Worm (Caenorhabditis elegans): Measurements from ENCODE around the gene H05C05.2.

The H05C05.2 gene

DNA sequence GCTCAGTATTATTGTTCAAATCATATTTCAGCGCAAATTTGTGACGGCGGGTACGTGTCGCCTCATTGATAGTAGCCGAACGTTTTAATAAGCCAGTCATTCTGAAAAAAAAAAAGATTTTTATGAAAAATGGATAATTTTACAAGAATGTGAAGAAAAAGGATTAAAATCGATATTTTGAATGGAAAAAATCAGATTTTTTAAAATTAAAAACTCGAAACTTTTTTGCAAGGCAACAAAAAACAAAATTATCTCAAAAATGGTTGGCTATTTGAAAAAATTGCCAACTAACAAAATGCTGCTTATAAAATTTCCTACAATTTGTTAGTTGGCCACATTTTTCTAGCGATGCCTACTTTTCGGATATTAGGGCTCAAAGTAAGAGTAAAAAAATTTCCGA lies 24.5 kb upstream of the H05C05.2 start, which contains the start of gene Y55D5A.4:
TSS of gene Y55D5A.4 (minus strand) at position 101 of the 400 bp plus-strand sequence.
- TF ChIP-seq ceh-91 (GFP tag; IDR thresholded peaks at IDR 0.05) (no peak), F52B5.7 (tag; optimal IDR thresholded peaks at IDR 0.05) (no peak), F22D6.2 (tag; optimal IDR thresholded peaks at IDR 0.05) (no peak), zfh-2 (GFP tag; conservative IDR thresholded peaks at IDR 0.05) (no peak), akir-1 (GFP tag; optimal IDR thresholded peaks at IDR 0.05) (no peak), ztf-3 (GFP tag; optimal IDR thresholded peaks at IDR 0.05) (no peak), tlf-1 (GFP tag; optimal IDR thresholded peaks at IDR 0.05) (no peak), nhr-90 (tag; optimal IDR thresholded peaks at IDR 0.05) (no peak), lin-26 (GFP tag; IDR thresholded peaks at IDR 0.05) (no peak), B0261.1 (tag; optimal IDR thresholded peaks at IDR 0.05) (no peak), nhr-120 (GFP tag; IDR thresholded peaks at IDR 0.05) (no peak), lsy-27 (tag; optimal IDR thresholded peaks at IDR 0.05; ENCODE audit: borderline replicate concordance, insufficient read depth) (no peak), lin-54 (GFP tag; optimal IDR thresholded peaks at IDR 0.05) (no peak), egrh-3 (GFP tag; IDR thresholded peaks at IDR 0.05) (no peak), ceh-79 (tag; optimal IDR thresholded peaks at IDR 0.05) (no peak), F10E7.11 (tag; optimal IDR thresholded peaks at IDR 0.05) (no peak), hsf-1 (GFP tag; IDR thresholded peaks at IDR 0.05) (no peak)

DNA sequence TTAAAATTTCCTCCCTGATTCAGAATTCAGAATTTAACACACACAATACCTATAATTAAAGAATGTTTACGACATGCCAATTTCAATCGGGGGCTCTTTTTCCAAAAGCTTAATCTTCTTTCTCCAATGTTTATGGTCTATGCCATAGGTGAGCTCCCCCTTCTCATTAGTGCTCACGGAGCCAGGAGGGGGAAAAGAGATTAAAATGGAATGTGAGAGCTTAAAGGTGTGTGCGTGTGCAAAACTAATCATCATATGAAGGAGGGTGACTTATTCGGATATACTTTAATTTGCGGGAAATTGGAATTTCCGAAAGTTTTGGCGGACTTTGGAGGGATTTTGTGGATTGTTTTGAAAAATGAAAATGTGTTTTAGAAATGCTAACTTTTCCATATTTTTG lies 17.6 kb upstream of the H05C05.2 start:
- no peak for TF ChIP-seq repo-1 (tag; optimal IDR thresholded peaks at IDR 0.05)
- no peak for TF ChIP-seq madf-6 (GFP tag; IDR thresholded peaks at IDR 0.05)
- TF ChIP-seq F55B11.4 (tag; optimal IDR thresholded peaks at IDR 0.05; ENCODE audit: borderline replicate concordance, insufficient read depth): no peak
- TF ChIP-seq athp-1 (tag; optimal IDR thresholded peaks at IDR 0.05): no peak

DNA sequence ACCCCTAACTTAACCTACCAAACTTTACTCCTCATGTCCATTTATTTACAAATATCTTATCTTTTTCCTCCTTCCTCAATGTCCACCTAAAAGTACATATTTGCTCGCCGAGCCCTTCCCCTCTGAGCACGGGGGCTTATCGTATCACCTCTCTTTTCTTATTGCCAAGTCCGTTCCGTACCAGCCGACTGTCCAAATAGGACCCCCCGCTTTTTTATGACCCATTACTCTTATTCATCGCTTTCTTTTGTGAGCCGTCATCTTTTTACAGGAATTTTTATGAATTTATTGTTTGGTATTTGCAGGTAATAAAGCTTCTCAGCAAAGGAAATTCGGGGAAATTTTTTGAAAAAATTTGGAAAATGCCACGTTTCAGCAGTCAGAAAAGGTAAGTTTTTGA lies 16.7 kb upstream of the H05C05.2 start, which contains the start of gene Y55D5A.1:
TSS of gene Y55D5A.1 (plus strand) at position 301 of the 400 bp plus-strand sequence.
- no peak for TF ChIP-seq egl-44 (GFP tag; IDR thresholded peaks at IDR 0.05)
- TF ChIP-seq zfh-2 (GFP tag; conservative IDR thresholded peaks at IDR 0.05): no peak
- no peak for TF ChIP-seq xnd-1 (tag; optimal IDR thresholded peaks at IDR 0.05)
- no peak for TF ChIP-seq ccch-3 (GFP tag; optimal IDR thresholded peaks at IDR 0.05)
- TF ChIP-seq mxl-1 (tag; optimal IDR thresholded peaks at IDR 0.05): no peak
- TF ChIP-seq ztf-18 (tag; optimal IDR thresholded peaks at IDR 0.05): no peak
- TF ChIP-seq let-526 (GFP tag; IDR thresholded peaks at IDR 0.05): no peak
- no peak for TF ChIP-seq rpc-1 (optimal IDR thresholded peaks at IDR 0.05)
- no peak for TF ChIP-seq rpc-1 (tag; optimal IDR thresholded peaks at IDR 0.05)
- no peak for TF ChIP-seq K11D2.4 (GFP tag; IDR thresholded peaks at IDR 0.05)
- no peak for TF ChIP-seq let-607 (tag; optimal IDR thresholded peaks at IDR 0.05)
- TF ChIP-seq ztf-6 (GFP tag; IDR thresholded peaks at IDR 0.05): no peak
- no peak for TF ChIP-seq mes-4 (tag; optimal IDR thresholded peaks at IDR 0.05)
- no peak for TF ChIP-seq F49E8.2 (tag; optimal IDR thresholded peaks at IDR 0.05; ENCODE audit: insufficient read depth)
- TF ChIP-seq Y53F4B.3 (GFP tag; IDR thresholded peaks at IDR 0.05): no peak

DNA sequence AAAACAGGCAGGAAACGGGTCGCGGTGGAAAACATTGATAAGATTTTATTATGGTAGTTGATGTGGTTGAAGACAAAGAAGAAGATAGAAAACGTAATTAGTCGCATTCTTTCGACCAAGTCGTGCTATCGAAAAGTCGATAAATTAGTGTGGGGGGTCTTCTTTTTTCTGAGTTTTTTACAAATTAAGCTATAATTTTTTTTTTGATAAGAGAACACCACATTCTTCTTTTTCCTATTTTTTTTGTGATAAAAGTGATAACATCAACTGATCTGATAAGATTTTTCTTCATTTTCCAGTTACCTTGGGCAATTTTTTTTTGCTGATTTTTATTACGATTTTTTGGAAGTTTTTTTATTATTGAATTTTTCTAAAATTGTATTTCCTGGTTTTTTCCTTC lies 15.5 kb upstream of the H05C05.2 start:
- TF ChIP-seq B0261.1 (tag; optimal IDR thresholded peaks at IDR 0.05): no peak
- TF ChIP-seq ets-4 (GFP tag; optimal IDR thresholded peaks at IDR 0.05): no peak
- TF ChIP-seq B0336.3 (GFP tag; IDR thresholded peaks at IDR 0.05): no peak
- TF ChIP-seq unc-130 (GFP tag; optimal IDR thresholded peaks at IDR 0.05): no peak
- TF ChIP-seq madf-8 (GFP tag; conservative IDR thresholded peaks at IDR 0.05): no peak
- TF ChIP-seq snpc-4 (GFP tag; optimal IDR thresholded peaks at IDR 0.05): no peak
- no peak for TF ChIP-seq snpc-4 (tag; optimal IDR thresholded peaks at IDR 0.05)
- no peak for TF ChIP-seq Y53G8AR.9 (GFP tag; conservative IDR thresholded peaks at IDR 0.05)
- TF ChIP-seq nfya-2 (GFP tag; IDR thresholded peaks at IDR 0.05): no peak
- no peak for TF ChIP-seq unc-62 (GFP tag; optimal IDR thresholded peaks at IDR 0.05)
- no peak for TF ChIP-seq rcor-1 (GFP tag; IDR thresholded peaks at IDR 0.05)
- TF ChIP-seq F57C9.4 (tag; optimal IDR thresholded peaks at IDR 0.05): no peak
- TF ChIP-seq repo-1 (tag; optimal IDR thresholded peaks at IDR 0.05): no peak
- TF ChIP-seq nfyb-1 (GFP tag; IDR thresholded peaks at IDR 0.05): no peak
- no peak for TF ChIP-seq pha-4 (tag; optimal IDR thresholded peaks at IDR 0.05)

Data from whole organism, young adult.